Worm (Caenorhabditis elegans) whole organism, L4/young adult: ENCODE results near the gene clec-218.

Experiments used
- W03F9.2 ChIP-seq: fragments of 150-350 bp; optimal IDR thresholded peaks from 2 replicates; lab custom pipeline; 2014; ENCODE audit warnings: missing biosample characterization, missing genetic modification characterization
- dao-5 ChIP-seq: sonication (generic microtip); optimal IDR thresholded peaks from 2 replicates; lab custom pipeline; 2016; ENCODE audit warnings: missing genotype, missing genetic modification characterization, moderate library complexity, missing compliant biosample characterization

- TF ChIP-seq dao-5 (no peak), W03F9.2 (tag; lab: Kevin White, UChicago) (no peak)
Observed at ce11 chrV:8271995-8272394, 35.7 kb upstream of the clec-218 start, which contains the start of gene asp-5.
